Worm (Caenorhabditis elegans): ENCODE results near the gene csc-1.
A peak's percentile ranks its signal among the peaks of the same experiment; 100 is the strongest.

csc-1 gene

DNA sequence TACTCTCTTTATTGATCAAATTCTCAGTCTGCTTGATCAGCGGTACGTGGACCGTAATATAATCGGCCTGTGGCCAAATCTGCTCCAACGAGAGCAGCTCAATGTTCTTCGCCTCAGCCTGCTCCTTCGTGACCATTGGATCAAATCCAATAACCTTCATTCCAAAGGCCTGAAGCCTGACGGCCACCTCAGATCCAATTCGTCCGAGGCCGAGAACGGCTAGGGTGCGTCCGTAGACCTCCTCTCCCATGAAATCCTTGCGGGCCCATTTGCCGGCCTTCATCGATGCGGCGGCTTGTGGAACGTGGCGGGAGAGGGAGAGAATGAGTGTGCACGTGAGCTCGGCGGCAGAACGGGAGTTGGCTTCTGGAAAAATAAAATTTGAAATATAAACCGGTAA, 40.7 kb downstream of the csc-1 start:
- TF ChIP-seq set-16 (GFP tag; IDR thresholded peaks at IDR 0.05), result peak; percentile 79
- no peak for TF ChIP-seq lir-3 (tag; optimal IDR thresholded peaks at IDR 0.05)

DNA sequence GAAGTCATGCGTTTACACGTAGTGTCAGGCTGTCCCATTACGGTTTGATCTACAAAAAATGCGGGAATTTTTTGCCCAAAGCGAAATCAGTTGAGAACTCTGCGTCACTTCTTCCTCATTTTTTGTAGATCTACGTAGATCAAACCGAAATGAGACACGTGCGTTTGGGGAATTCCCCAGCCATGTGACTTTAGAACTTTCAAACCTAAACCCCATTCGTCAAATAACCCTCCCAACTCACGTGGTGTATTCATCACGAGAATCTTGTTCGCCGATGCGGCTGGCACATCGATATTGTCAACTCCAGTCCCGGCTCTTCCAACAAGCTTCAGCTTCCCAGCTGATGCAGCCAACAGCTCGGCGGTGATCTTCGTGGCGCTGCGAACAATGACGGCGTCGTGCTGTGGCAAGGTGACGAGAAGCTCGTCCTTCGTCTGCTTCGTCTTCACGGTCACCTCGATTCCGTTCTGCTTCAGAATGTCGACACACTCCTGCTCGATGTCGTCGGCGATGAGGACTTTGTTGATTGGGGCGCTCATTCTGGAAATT, 41.3 kb downstream of the csc-1 start, which contains the start of gene phdh-1:
TSS of gene phdh-1 (minus strand) at position 540 of the 549 bp plus-strand sequence.
- no peak for TF ChIP-seq Y75B8A.6 (GFP tag; IDR thresholded peaks at IDR 0.05)
- peak in 1 of 2 experiments; percentile 18 for TF ChIP-seq unc-62 (GFP tag; optimal IDR thresholded peaks at IDR 0.05 in 1 of 2)
- no peak for TF ChIP-seq unc-62 (tag; optimal IDR thresholded peaks at IDR 0.05)
- no peak for TF ChIP-seq fos-1 (tag; optimal IDR thresholded peaks at IDR 0.05)
- TF ChIP-seq hif-1 (tag; optimal IDR thresholded peaks at IDR 0.05), result no peak
- TF ChIP-seq lin-39 (tag; optimal IDR thresholded peaks at IDR 0.05), result no peak
- TF ChIP-seq ZK337.2 (GFP tag; IDR thresholded peaks at IDR 0.05), result no peak
- TF ChIP-seq ceh-20 (GFP tag; IDR thresholded peaks at IDR 0.05), result no peak
- TF ChIP-seq cey-2 (tag; optimal IDR thresholded peaks at IDR 0.05; ENCODE audit: borderline replicate concordance, insufficient read depth), result no peak
- no peak for TF ChIP-seq daf-8 (GFP tag; IDR thresholded peaks at IDR 0.05)
- TF ChIP-seq madf-5 (GFP tag; IDR thresholded peaks at IDR 0.05), result 0 out of 4 replicates have a peak, but pooled peaks of 1 of the 2 experiments have one; percentile 23
- no peak for TF ChIP-seq unc-130 (GFP tag; optimal IDR thresholded peaks at IDR 0.05)
- no peak for TF ChIP-seq ZK546.5 (tag; optimal IDR thresholded peaks at IDR 0.05)
- TF ChIP-seq ces-1 (GFP tag; optimal IDR thresholded peaks at IDR 0.05), result no peak
- no peak for TF ChIP-seq snpc-1.2 (GFP tag; IDR thresholded peaks at IDR 0.05)
- peak; percentile 51 for TF ChIP-seq hlh-30 (tag; optimal IDR thresholded peaks at IDR 0.05; ENCODE audit: insufficient read depth)
- peak; percentile 74 for TF ChIP-seq set-16 (GFP tag; IDR thresholded peaks at IDR 0.05)
- no peak for TF ChIP-seq mep-1 (tag; optimal IDR thresholded peaks at IDR 0.05)
- TF ChIP-seq aly-2 (tag; optimal IDR thresholded peaks at IDR 0.05), result no peak
- TF ChIP-seq aha-1 (tag), result peak; percentile 84
- no peak for TF ChIP-seq F44E2.7 (GFP tag; IDR thresholded peaks at IDR 0.05)
- TF ChIP-seq F10B5.3 (tag; optimal IDR thresholded peaks at IDR 0.05), result no peak
- TF ChIP-seq daf-16 (GFP tag; optimal IDR thresholded peaks at IDR 0.05), result no peak
- TF ChIP-seq daf-16 (tag; optimal IDR thresholded peaks at IDR 0.05), result no peak
- TF ChIP-seq mxl-3 (GFP tag; optimal IDR thresholded peaks at IDR 0.05), result no peak

DNA sequence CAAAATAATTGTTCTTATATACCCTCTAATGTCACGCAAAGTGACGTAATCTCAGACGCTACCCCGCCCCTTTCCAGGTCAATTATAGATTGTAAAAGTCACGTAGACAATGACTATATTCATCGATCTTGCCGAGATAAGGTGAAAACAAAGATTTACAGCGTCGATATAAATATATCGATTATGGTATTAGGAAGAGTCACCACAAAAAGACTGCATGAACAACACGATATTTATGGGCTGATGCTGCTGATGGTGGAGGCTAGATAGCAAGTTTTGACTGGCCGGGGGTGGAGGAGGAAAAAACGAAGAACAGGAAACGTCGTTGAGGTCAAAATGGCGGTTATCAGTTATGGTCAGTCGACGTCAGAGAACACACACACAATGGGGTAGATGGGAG, 41.8 kb downstream of the csc-1 start:
- TF ChIP-seq nhr-42 (GFP tag; IDR thresholded peaks at IDR 0.05) (peak; percentile 76), F10B5.3 (tag; optimal IDR thresholded peaks at IDR 0.05) (no peak), arid-1 (GFP tag; conservative IDR thresholded peaks at IDR 0.05) (no peak), lin-13 (GFP tag; optimal IDR thresholded peaks at IDR 0.05) (peak; percentile 16), duxl-1 (tag; optimal IDR thresholded peaks at IDR 0.05; ENCODE audit: poor library complexity) (no peak), pha-4 (GFP tag; IDR thresholded peaks at IDR 0.05) (no peak), pha-4 (tag; optimal IDR thresholded peaks at IDR 0.05) (no peak), dve-1 (tag; optimal IDR thresholded peaks at IDR 0.05; ENCODE audit: insufficient read depth) (peak; percentile 82), nhr-111 (GFP tag; optimal IDR thresholded peaks at IDR 0.05) (no peak), ceh-44 (GFP tag; IDR thresholded peaks at IDR 0.05) (no peak), Y105C5A.15 (GFP tag; IDR thresholded peaks at IDR 0.05) (no peak), F49E8.2 (tag; optimal IDR thresholded peaks at IDR 0.05; ENCODE audit: borderline replicate concordance) (no peak), nhr-6 (tag; optimal IDR thresholded peaks at IDR 0.05) (peak; percentile 11), nhr-25 (tag; optimal IDR thresholded peaks at IDR 0.05; ENCODE audit: borderline replicate concordance, insufficient read depth) (no peak), snpc-1.2 (GFP tag; IDR thresholded peaks at IDR 0.05) (no peak), mdt-29 (GFP tag; IDR thresholded peaks at IDR 0.05) (no peak), lin-15B (tag; optimal IDR thresholded peaks at IDR 0.05) (no peak), daf-16 (GFP tag; optimal IDR thresholded peaks at IDR 0.05) (no peak), daf-16 (tag; optimal IDR thresholded peaks at IDR 0.05) (peak; percentile 91), ama-1 (optimal IDR thresholded peaks at IDR 0.05) (no peak), F26F4.8 (GFP tag; conservative IDR thresholded peaks at IDR 0.05) (no peak), madf-9 (GFP tag; conservative IDR thresholded peaks at IDR 0.05) (no peak), lin-38 (GFP tag; IDR thresholded peaks at IDR 0.05) (no peak), hif-1 (tag; optimal IDR thresholded peaks at IDR 0.05) (peak; percentile 93 to 97), lim-7 (GFP tag; IDR thresholded peaks at IDR 0.05) (no peak), lir-3 (tag; optimal IDR thresholded peaks at IDR 0.05) (no peak), nhr-10 (tag; optimal IDR thresholded peaks at IDR 0.05) (no peak), nhr-76 (tag; optimal IDR thresholded peaks at IDR 0.05) (no peak)
